Worm (Caenorhabditis elegans) whole organism, young adult: Measurements from ENCODE around the gene amt-4.

ENCODE experiments used
- C17E4.6 ChIP-seq: fragments of 200-800 bp; sonication (Bioruptor generic); IDR thresholded peaks from 2 replicates; pipeline ENCODE4 v1.3.6; 2022; ENCODE audit warnings: missing genetic modification reagents, missing genetic modification characterization, missing compliant biosample characterization
- ama-1 ChIP-seq, 3 experiments: fragments of 150-350 bp in 1 of 3; sonication (generic microtip) in 2 of 3; optimal IDR thresholded peaks; 2 replicates each; lab custom pipeline; 2014 to 2018; ENCODE audit warnings: missing biosample characterization in 2 of 3, missing genetic modification characterization in 2 of 3, missing genetic modification reagents in 2 of 3
- attf-5 ChIP-seq: fragments of 200-800 bp; sonication (Bioruptor generic); optimal IDR thresholded peaks from 2 replicates; lab custom pipeline; 2018; ENCODE audit warnings: mild to moderate bottlenecking, missing genetic modification characterization, missing compliant biosample characterization
- ceh-91 ChIP-seq: fragments of 200-800 bp; sonication (Bioruptor generic); IDR thresholded peaks from 2 replicates; pipeline ENCODE4 v1.3.6; 2022; ENCODE audit warnings: missing genetic modification reagents, missing genetic modification characterization, missing compliant biosample characterization
- rcor-1 ChIP-seq: fragments of 200-800 bp; sonication (Bioruptor generic); IDR thresholded peaks from 2 replicates; pipeline ENCODE4 v1.3.6; 2022; ENCODE audit warnings: missing genetic modification reagents, missing genetic modification characterization, missing compliant biosample characterization
- unc-130 ChIP-seq: sonication (generic microtip); optimal IDR thresholded peaks from 2 replicates; lab custom pipeline; 2016; ENCODE audit warnings: missing genetic modification reagents, missing genetic modification characterization, missing compliant biosample characterization
- ztf-28 ChIP-seq: fragments of 200-800 bp; sonication (Bioruptor generic); IDR thresholded peaks from 2 replicates; pipeline ENCODE4 v1.3.6; 2022; ENCODE audit warnings: missing genetic modification reagents, missing genetic modification characterization, missing compliant biosample characterization

DNA sequence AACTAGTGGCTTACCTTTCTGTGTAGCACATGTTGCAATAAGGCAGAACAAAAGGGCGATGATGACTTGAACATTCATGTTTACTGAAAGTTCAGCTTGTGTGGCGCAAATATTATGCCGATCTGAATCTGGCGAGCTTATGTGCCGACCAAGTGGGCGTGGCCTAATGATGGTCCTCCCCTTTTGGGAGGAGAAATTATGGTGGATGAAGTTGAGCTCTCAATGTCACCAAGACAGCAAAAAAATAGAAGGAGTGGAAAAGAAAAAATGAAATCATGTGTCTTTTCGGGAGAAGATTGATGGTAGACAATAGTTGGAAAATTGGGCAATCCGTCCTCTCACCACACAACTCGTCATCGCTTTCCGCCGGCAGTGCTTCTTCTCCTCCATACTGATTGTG, 27.1 kb downstream of the amt-4 start, which contains the start of gene flp-12:
- TF ChIP-seq ceh-91 (GFP tag; lab: Robert Waterston, UW), result no peak
- no peak for TF ChIP-seq unc-130 (GFP tag; lab: Kevin White, UChicago)
- TF ChIP-seq attf-5 (GFP tag; lab: Kevin White, UChicago), result no peak
- TF ChIP-seq rcor-1, result no peak
- no peak for TF ChIP-seq ama-1 (optimal IDR thresholded peaks at IDR 0.05; lab: Kevin White, UChicago)
- TF ChIP-seq ama-1 (GFP tag; optimal IDR thresholded peaks at IDR 0.05; lab: Kevin White, UChicago), result no peak
- no peak for TF ChIP-seq ztf-28
- no peak for TF ChIP-seq C17E4.6
